Worm (Caenorhabditis elegans) whole organism, midembryonic: ENCODE data around the gene K12B6.4.

Source experiments
- T22C8.4 ChIP-seq: fragments of 200-800 bp; sonication (Bioruptor generic); IDR thresholded peaks from 2 replicates; pipeline ENCODE4 v1.3.6; 2022; ENCODE audit warnings: missing genetic modification characterization, missing compliant biosample characterization
- ref-1 ChIP-seq: fragments of 200-800 bp; sonication (Bioruptor generic); conservative IDR thresholded peaks from 2 replicates; pipeline ENCODE4 v1.3.6; 2022; ENCODE audit warnings: missing genetic modification reagents, missing genetic modification characterization, missing compliant biosample characterization
- ztf-23 ChIP-seq: fragments of 200-800 bp; sonication (Bioruptor generic); IDR thresholded peaks from 2 replicates; pipeline ENCODE4 v1.3.6; 2022; ENCODE audit warnings: missing genetic modification reagents, missing genetic modification characterization, missing compliant biosample characterization
- ztf-29 ChIP-seq: fragments of 200-800 bp; sonication (Bioruptor generic); IDR thresholded peaks from 2 replicates; pipeline ENCODE4 v1.3.6; 2022; ENCODE audit warnings: missing genetic modification reagents, missing genetic modification characterization, missing compliant biosample characterization

- no peak for TF ChIP-seq ref-1 (GFP tag; lab: Robert Waterston, UW)
- no peak for TF ChIP-seq ztf-29 (GFP tag; lab: Robert Waterston, UW)
- TF ChIP-seq ztf-23 (GFP tag; lab: Robert Waterston, UW): no peak
- no peak for TF ChIP-seq T22C8.4
These were observed 10.2 kb upstream of the K12B6.4 start for ce11 chrV:6291301-6291700.
